Worm (Caenorhabditis elegans) whole organism, early embryonic: ENCODE results near the gene cutl-21.

Source experiments
- B0310.2 ChIP-seq: sonication (generic microtip); optimal IDR thresholded peaks from 2 replicates; lab custom pipeline; 2016; ENCODE audit warnings: mild to moderate bottlenecking, missing genetic modification characterization, missing compliant biosample characterization
- F13C5.2 ChIP-seq: sonication (generic microtip); optimal IDR thresholded peaks from 2 replicates; lab custom pipeline; 2017; ENCODE audit warnings: mild to moderate bottlenecking, missing genetic modification characterization, inconsistent platforms, missing compliant biosample characterization
- aly-1 ChIP-seq: sonication (generic microtip); optimal IDR thresholded peaks from 2 replicates; lab custom pipeline; 2016; ENCODE audit warnings: missing genetic modification characterization, missing compliant biosample characterization
- ama-1 ChIP-seq: fragments of 150-350 bp; optimal IDR thresholded peaks from 2 replicates; lab custom pipeline; 2014
- ceh-13 ChIP-seq: fragments of 200-800 bp; sonication (Bioruptor generic); optimal IDR thresholded peaks from 2 replicates; lab custom pipeline; 2018; ENCODE audit warnings: mild to moderate bottlenecking, missing genetic modification characterization, missing compliant biosample characterization
- ceh-36 ChIP-seq: sonication (generic microtip); optimal IDR thresholded peaks from 2 replicates; lab custom pipeline; 2016; ENCODE audit warnings: missing genetic modification characterization, inconsistent platforms, missing compliant biosample characterization
- ets-7 ChIP-seq: sonication (generic microtip); optimal IDR thresholded peaks from 2 replicates; lab custom pipeline; 2016; ENCODE audit warnings: missing genotype, missing genetic modification characterization, missing compliant biosample characterization
- flt-1 ChIP-seq: fragments of 200-800 bp; sonication (Bioruptor generic); IDR thresholded peaks from 2 replicates; pipeline ENCODE4 v1.3.6; 2022; ENCODE audit warnings: missing genetic modification characterization, missing compliant biosample characterization
- hmbx-1 ChIP-seq: sonication (generic microtip); optimal IDR thresholded peaks from 2 replicates; lab custom pipeline; 2016; ENCODE audit warnings: mild to moderate bottlenecking, missing genetic modification characterization, missing compliant biosample characterization
- hmg-4 ChIP-seq: fragments of 200-800 bp; sonication (Bioruptor generic); optimal IDR thresholded peaks from 2 replicates; lab custom pipeline; 2018; ENCODE audit warnings: mild to moderate bottlenecking, missing genetic modification characterization, missing compliant biosample characterization
- hnd-1 ChIP-seq: sonication (generic microtip); optimal IDR thresholded peaks from 2 replicates; lab custom pipeline; 2016; ENCODE audit warnings: missing genetic modification characterization, missing compliant biosample characterization
- pes-1 ChIP-seq: fragments of 200-800 bp; sonication (Bioruptor generic); IDR thresholded peaks from 2 replicates; pipeline ENCODE4 v1.3.6; 2022; ENCODE audit warnings: missing genetic modification reagents, missing genetic modification characterization, missing compliant biosample characterization
- scrt-1 ChIP-seq: fragments of 200-800 bp; sonication (Bioruptor generic); IDR thresholded peaks from 2 replicates; pipeline ENCODE4 v1.3.6; 2022; ENCODE audit warnings: missing genetic modification characterization, missing compliant biosample characterization
- sea-1 ChIP-seq: fragments of 200-800 bp; sonication (Bioruptor generic); conservative IDR thresholded peaks from 2 replicates; pipeline ENCODE4 v1.3.6; 2022; ENCODE audit warnings: missing genetic modification characterization, missing compliant biosample characterization
- tbx-11 ChIP-seq: fragments of 200-800 bp; sonication (Bioruptor generic); IDR thresholded peaks from 2 replicates; pipeline ENCODE4 v1.3.6; 2022; ENCODE audit warnings: missing genetic modification characterization, missing compliant biosample characterization
- tbx-37 ChIP-seq: fragments of 200-800 bp; sonication (Bioruptor generic); conservative IDR thresholded peaks from 2 replicates; pipeline ENCODE4 v1.3.6; 2022; ENCODE audit warnings: missing genetic modification reagents, missing genetic modification characterization, missing compliant biosample characterization
- tra-4 ChIP-seq: sonication (generic microtip); optimal IDR thresholded peaks from 2 replicates; lab custom pipeline; 2017; ENCODE audit warnings: missing genetic modification characterization, missing compliant biosample characterization

The cutl-21 gene

DNA sequence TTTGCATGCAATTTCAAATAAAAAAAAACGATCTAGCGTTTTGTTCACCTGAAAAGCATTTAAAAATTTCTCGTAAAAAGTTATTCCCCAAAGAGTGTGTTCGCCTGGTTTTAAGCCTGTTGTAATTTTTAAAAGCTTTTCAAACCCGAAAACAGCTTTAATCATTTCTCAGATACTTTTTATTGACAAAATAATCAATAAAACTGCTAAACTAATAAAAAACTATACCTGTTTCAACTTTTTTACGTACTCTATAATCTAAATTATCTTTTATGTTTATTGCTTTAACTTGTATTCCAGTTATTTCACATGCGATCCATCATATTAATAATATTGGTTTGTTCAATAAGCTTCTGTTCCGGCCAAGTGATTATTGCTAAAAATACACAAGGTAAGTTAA, at the start of gene cutl-21:
Gene cutl-21, plus strand, starts transcription at position 301 of the 400 bp plus-strand sequence.
- TF ChIP-seq pes-1 (GFP tag; lab: Robert Waterston, UW): no peak
- no peak for TF ChIP-seq ceh-13 (GFP tag; lab: Kevin White, UChicago)
- no peak for TF ChIP-seq hmbx-1 (tag; lab: Kevin White, UChicago)
- no peak for TF ChIP-seq B0310.2 (tag; lab: Kevin White, UChicago)
- TF ChIP-seq ets-7: no peak
- TF ChIP-seq tbx-11 (GFP tag; lab: Robert Waterston, UW): no peak
- TF ChIP-seq F13C5.2 (tag; lab: Kevin White, UChicago): no peak
- TF ChIP-seq flt-1 (GFP tag; lab: Robert Waterston, UW): no peak
- no peak for TF ChIP-seq tra-4 (tag; lab: Kevin White, UChicago)
- no peak for TF ChIP-seq sea-1
- no peak for TF ChIP-seq hnd-1 (tag; lab: Kevin White, UChicago)
- TF ChIP-seq tbx-37 (GFP tag; lab: Robert Waterston, UW): no peak
- TF ChIP-seq ama-1 (lab: Kevin White, UChicago): no peak
- no peak for TF ChIP-seq hmg-4 (GFP tag; lab: Kevin White, UChicago)
- TF ChIP-seq ceh-36 (tag; lab: Kevin White, UChicago): no peak
- no peak for TF ChIP-seq aly-1 (tag; lab: Kevin White, UChicago)
- TF ChIP-seq scrt-1: no peak

DNA sequence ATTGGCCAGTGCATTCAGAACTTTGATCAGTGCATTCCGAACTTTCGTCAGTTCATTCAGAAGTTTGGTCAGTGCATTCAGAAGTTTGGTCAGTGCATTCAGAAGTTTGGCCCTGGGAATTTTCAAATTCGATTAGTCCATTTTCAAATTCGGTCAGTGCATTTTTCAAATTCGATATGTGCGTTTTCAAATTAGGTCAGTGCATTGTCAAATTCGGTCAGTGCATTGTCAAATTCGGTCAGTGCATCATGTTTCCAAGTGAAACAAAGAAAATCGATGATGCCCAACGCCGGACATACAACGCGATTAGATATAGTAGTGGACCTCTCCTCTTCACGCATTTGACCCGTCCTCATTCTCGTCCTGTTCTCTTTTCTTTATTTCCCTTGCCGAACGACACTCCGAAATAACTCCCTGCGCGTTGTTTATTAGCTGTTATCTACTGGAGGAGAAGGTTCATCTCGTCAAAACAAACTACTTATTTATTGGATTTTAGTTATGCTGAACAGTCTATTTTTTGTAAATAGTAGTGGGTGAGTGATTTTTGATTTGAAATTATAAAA, 49.6 kb upstream of the cutl-21 start, which contains the start of gene apm-3:
Gene apm-3, plus strand, starts transcription at position 477 of the 563 bp plus-strand sequence.
- TF ChIP-seq hmg-4 (GFP tag; lab: Kevin White, UChicago) (peak; percentile 38), flt-1 (GFP tag; lab: Robert Waterston, UW) (no peak; the same call in 1 of the 2 replicates)

ce11 chrX:957581-957980, 46.6 kb upstream of the cutl-21 start, which contains the start of gene chil-10:
chil-10 (plus strand) TSS chrX:957881.
- TF ChIP-seq pes-1 (GFP tag; lab: Robert Waterston, UW) (no peak), scrt-1 (no peak), F13C5.2 (tag; lab: Kevin White, UChicago) (no peak), flt-1 (GFP tag; lab: Robert Waterston, UW) (no peak)

DNA sequence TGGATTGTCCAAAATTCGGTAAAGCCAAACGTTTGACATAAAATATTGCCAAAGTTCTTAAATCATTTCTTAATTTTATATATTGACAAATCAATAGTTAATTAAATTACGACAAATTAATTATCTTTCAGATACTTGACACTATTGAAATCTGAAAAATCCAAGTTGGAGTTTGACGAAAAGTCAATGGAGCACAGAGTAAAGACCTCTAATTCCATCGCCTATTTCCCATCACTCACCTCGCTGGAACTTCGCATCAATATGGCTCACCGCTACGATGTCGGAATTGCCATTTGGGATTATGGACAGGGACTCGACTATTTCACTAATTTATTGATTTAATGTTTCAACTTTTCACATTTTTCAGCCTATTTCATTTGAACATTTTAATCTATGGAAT, 44.0 kb upstream of the cutl-21 start:
- TF ChIP-seq ets-7: no peak
- no peak for TF ChIP-seq hmbx-1 (tag; lab: Kevin White, UChicago)
- TF ChIP-seq ceh-13 (GFP tag; lab: Kevin White, UChicago): no peak
- TF ChIP-seq aly-1 (tag; lab: Kevin White, UChicago): no peak
- no peak for TF ChIP-seq pes-1 (GFP tag; lab: Robert Waterston, UW)

DNA sequence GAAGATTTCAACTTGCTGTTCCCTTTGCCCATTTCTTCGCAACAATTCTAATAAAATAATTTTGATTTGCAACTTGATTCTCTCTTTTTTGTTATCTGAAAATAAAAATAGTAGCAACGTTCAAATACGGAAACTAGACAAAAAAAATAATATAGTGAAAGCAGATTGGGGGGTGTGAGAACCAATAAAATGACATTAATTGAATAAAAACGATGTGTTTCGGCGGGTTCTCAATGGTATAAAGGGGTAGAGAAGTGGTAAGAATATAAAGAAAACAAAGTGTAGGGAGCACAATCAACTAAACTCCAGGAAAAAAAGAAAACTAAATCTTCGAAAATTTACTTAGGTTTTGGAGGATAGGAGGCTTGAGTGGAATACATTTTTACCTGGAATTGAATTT, 41.0 kb upstream of the cutl-21 start, which contains the start of gene ncs-1:
Gene ncs-1, minus strand, starts transcription at position 101 of the 400 bp plus-strand sequence.
- no peak for TF ChIP-seq ets-7

DNA sequence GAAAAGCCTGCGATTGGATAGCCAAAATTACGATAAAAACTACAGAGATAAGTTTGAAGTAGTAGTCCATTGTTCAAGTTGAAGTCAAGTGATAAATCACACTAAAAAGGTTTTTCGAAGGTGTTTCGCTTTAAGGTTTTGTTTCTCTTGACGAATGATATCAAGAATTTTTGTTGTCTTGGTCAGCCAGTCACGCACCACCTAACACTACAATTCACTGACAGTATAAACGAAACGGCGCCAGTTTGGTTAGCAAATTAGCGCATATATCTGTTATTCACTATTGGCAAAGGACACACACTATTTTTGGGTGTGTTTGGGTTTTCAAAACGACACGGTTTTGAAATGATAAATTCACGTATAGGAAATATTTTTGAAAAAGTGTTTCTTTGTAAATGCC, 34.1 kb upstream of the cutl-21 start, which contains the start of gene C44C1.6:
Gene C44C1.6, minus strand, starts transcription at position 199 of the 400 bp plus-strand sequence.
- no peak for TF ChIP-seq F13C5.2 (tag; lab: Kevin White, UChicago)
- TF ChIP-seq B0310.2 (tag; lab: Kevin White, UChicago): no peak
- no peak for TF ChIP-seq hmbx-1 (tag; lab: Kevin White, UChicago)
- TF ChIP-seq tra-4 (tag; lab: Kevin White, UChicago): no peak
- no peak for TF ChIP-seq pes-1 (GFP tag; lab: Robert Waterston, UW)
- no peak for TF ChIP-seq tbx-37 (GFP tag; lab: Robert Waterston, UW)
- no peak for TF ChIP-seq ets-7
- TF ChIP-seq hmg-4 (GFP tag; lab: Kevin White, UChicago): no peak
- no peak for TF ChIP-seq scrt-1
- TF ChIP-seq flt-1 (GFP tag; lab: Robert Waterston, UW): no peak
- TF ChIP-seq sea-1: no peak
- TF ChIP-seq ceh-13 (GFP tag; lab: Kevin White, UChicago): no peak
- no peak for TF ChIP-seq ceh-36 (tag; lab: Kevin White, UChicago)

DNA sequence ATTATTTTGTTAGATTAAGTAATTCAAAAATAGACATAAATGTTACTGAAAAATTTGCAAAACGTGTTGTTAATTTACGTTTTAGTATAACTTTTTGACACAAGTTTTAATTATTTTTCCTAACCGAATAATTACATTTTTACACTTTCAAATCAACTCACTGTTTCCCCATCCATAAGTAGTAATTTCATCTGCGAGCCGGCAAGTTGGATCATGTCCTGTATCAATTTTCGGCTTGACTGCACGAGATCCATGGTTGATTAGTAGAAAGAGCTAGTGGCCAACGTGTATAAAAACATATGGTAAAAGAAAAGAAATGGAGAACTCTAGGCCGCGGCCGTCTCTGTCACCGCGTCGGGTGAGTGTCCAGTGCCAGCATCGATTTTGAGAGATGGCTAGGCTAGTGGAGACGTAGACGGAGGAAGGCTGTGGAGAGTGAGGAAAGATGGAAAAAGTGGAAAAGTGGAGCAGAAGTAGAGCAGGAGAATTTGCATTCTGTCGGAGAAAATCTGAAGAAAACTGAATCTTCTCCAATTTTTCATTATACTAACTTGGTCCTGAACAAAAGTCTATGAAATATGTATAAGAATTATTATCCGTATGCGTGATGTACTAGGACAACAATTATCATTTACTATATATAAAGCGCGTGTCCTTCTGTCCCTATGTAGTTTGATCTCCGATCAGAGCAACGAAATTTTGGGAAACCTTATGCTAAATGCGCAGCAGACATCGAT, 29.5 kb upstream of the cutl-21 start, which contains the start of gene vps-45:
Gene vps-45, minus strand, starts transcription at position 350 of the 737 bp plus-strand sequence.
- TF ChIP-seq ama-1 (lab: Kevin White, UChicago) (no peak), hmg-4 (GFP tag; lab: Kevin White, UChicago) (peak; percentile 45), F13C5.2 (tag; lab: Kevin White, UChicago) (peak; percentile 7)

- TF ChIP-seq tbx-37 (GFP tag; lab: Robert Waterston, UW): no peak
- TF ChIP-seq aly-1 (tag; lab: Kevin White, UChicago): no peak
- TF ChIP-seq scrt-1: no peak
- no peak for TF ChIP-seq hmbx-1 (tag; lab: Kevin White, UChicago)
- no peak for TF ChIP-seq tra-4 (tag; lab: Kevin White, UChicago)
- no peak for TF ChIP-seq ceh-36 (tag; lab: Kevin White, UChicago)
Observed at ce11 chrX:975236-975535, 29.0 kb upstream of the cutl-21 start.
